Worm (Caenorhabditis elegans) whole organism, L1 larva: ENCODE data around the gene faah-4.

ENCODE experiments used
- C04F5.9 ChIP-seq: sonication (generic microtip); optimal IDR thresholded peaks from 2 replicates; lab custom pipeline; 2016; ENCODE audit warnings: missing genetic modification characterization, missing compliant biosample characterization
- C34B4.2 ChIP-seq: sonication (generic microtip); optimal IDR thresholded peaks from 2 replicates; lab custom pipeline; 2017; ENCODE audit warnings: mild to moderate bottlenecking, missing genetic modification characterization, missing compliant biosample characterization
- aha-1 ChIP-seq: fragments of 150-350 bp; optimal IDR thresholded peaks from 2 replicates; lab custom pipeline; 2014; ENCODE audit warnings: missing biosample characterization, missing genetic modification characterization
- aly-2 ChIP-seq: fragments of 150-350 bp; optimal IDR thresholded peaks from 2 replicates; lab custom pipeline; 2014; ENCODE audit warnings: missing biosample characterization, missing genetic modification characterization
- ama-1 ChIP-seq: fragments of 150-350 bp; optimal IDR thresholded peaks from 2 replicates; lab custom pipeline; 2014
- blmp-1 ChIP-seq: fragments of 150-350 bp; optimal IDR thresholded peaks from 2 replicates; lab custom pipeline; 2014; ENCODE audit warnings: missing biosample characterization, missing genetic modification characterization
- ceh-82 ChIP-seq, 3 experiments: fragments of 150-350 bp in 1 of 3; sonication (generic microtip) in 2 of 3; optimal IDR thresholded peaks; 2 replicates each; lab custom pipeline; 2014 to 2017; ENCODE audit warnings: missing biosample characterization in 3 of 3, missing genetic modification characterization in 3 of 3
- ceh-88 ChIP-seq: fragments of 200-800 bp; sonication (Bioruptor generic); IDR thresholded peaks from 2 replicates; pipeline ENCODE4 v1.3.6; 2022; ENCODE audit warnings: missing genetic modification characterization, missing compliant biosample characterization
- ceh-90 ChIP-seq: sonication (generic microtip); optimal IDR thresholded peaks from 2 replicates; lab custom pipeline; 2016; ENCODE audit warnings: missing genetic modification characterization, missing compliant biosample characterization
- ces-1 ChIP-seq: fragments of 150-350 bp; optimal IDR thresholded peaks from 2 replicates; lab custom pipeline; 2014; ENCODE audit warnings: missing biosample characterization, missing genetic modification reagents, missing genetic modification characterization
- dpl-1 ChIP-seq, 3 experiments: fragments of 150-350 bp in 2 of 3; sonication (generic microtip) in 1 of 3; optimal IDR thresholded peaks; 2 replicates each; lab custom pipeline; 2014 to 2017; ENCODE audit warnings: missing biosample characterization in 3 of 3, missing genetic modification characterization in 3 of 3, missing genetic modification reagents in 3 of 3
- efl-1 ChIP-seq, 4 experiments: fragments of 150-350 bp; optimal IDR thresholded peaks in 3 of 4; peaks in 1 of 4; 1 replicate in 1 of 4; 2 replicates in 3 of 4; lab custom pipeline; 2014; ENCODE audit warnings: missing biosample characterization in 2 of 4, missing genetic modification characterization in 2 of 4, missing genetic modification reagents in 2 of 4
- efl-3 ChIP-seq: fragments of 200-800 bp; sonication (Bioruptor generic); optimal IDR thresholded peaks from 2 replicates; lab custom pipeline; 2018; ENCODE audit warnings: mild to moderate bottlenecking, missing genetic modification characterization, missing compliant biosample characterization
- egl-13 ChIP-seq: sonication (generic microtip); optimal IDR thresholded peaks from 2 replicates; lab custom pipeline; 2016; ENCODE audit warnings: missing genotype, missing genetic modification reagents, missing genetic modification characterization, missing compliant biosample characterization
- egl-27 ChIP-seq, 2 experiments: fragments of 150-350 bp in 1 of 2; sonication (generic microtip); optimal IDR thresholded peaks; 3 replicates each; lab custom pipeline; 2017 to 2018; ENCODE audit warnings: missing biosample characterization in 2 of 2, missing genetic modification characterization in 2 of 2, missing genetic modification reagents in 2 of 2
- fkh-10 ChIP-seq: sonication (generic microtip); optimal IDR thresholded peaks from 2 replicates; lab custom pipeline; 2017; ENCODE audit warnings: missing biosample characterization, missing genetic modification reagents, missing genetic modification characterization
- fkh-8 ChIP-seq: sonication (generic microtip); optimal IDR thresholded peaks from 2 replicates; lab custom pipeline; 2016; ENCODE audit warnings: mild to moderate bottlenecking, missing genetic modification characterization, missing compliant biosample characterization
- fos-1 ChIP-seq: fragments of 150-350 bp; optimal IDR thresholded peaks from 2 replicates; lab custom pipeline; 2014; ENCODE audit warnings: missing biosample characterization, missing genetic modification characterization
- grh-1 ChIP-seq: fragments of 200-800 bp; sonication (Bioruptor generic); IDR thresholded peaks from 2 replicates; pipeline ENCODE4 v1.3.6; 2022; ENCODE audit warnings: missing genetic modification reagents, missing genetic modification characterization, missing compliant biosample characterization
- hlh-17 ChIP-seq: fragments of 200-800 bp; sonication (Bioruptor generic); optimal IDR thresholded peaks from 2 replicates; lab custom pipeline; 2018; ENCODE audit warnings: missing genetic modification characterization, mild to moderate bottlenecking, missing compliant biosample characterization, moderate library complexity, borderline replicate concordance
- hpl-2 ChIP-seq: fragments of 150-350 bp; optimal IDR thresholded peaks from 2 replicates; lab custom pipeline; 2014; ENCODE audit warnings: missing biosample characterization, missing genetic modification reagents, missing genetic modification characterization
- jun-1 ChIP-seq: fragments of 150-350 bp; optimal IDR thresholded peaks from 2 replicates; lab custom pipeline; 2014; ENCODE audit warnings: missing biosample characterization, missing genetic modification reagents, missing genetic modification characterization
- lin-14 ChIP-seq: fragments of 200-800 bp; sonication (Bioruptor generic); optimal IDR thresholded peaks from 2 replicates; lab custom pipeline; 2018; ENCODE audit warnings: mild to moderate bottlenecking, missing genetic modification characterization, moderate library complexity, missing compliant biosample characterization
- lin-15B ChIP-seq: fragments of 150-350 bp; sonication (generic microtip); optimal IDR thresholded peaks from 3 replicates; lab custom pipeline; 2014; ENCODE audit warnings: missing biosample characterization, missing genetic modification characterization
- lin-35 ChIP-seq, 2 experiments: fragments of 150-350 bp; optimal IDR thresholded peaks; 2 replicates each; lab custom pipeline; 2014; ENCODE audit warnings: missing biosample characterization in 2 of 2, missing genetic modification characterization in 2 of 2, missing genetic modification reagents in 2 of 2
- lin-39 ChIP-seq: fragments of 150-350 bp; optimal IDR thresholded peaks from 2 replicates; lab custom pipeline; 2014; ENCODE audit warnings: missing biosample characterization, missing genetic modification reagents, missing genetic modification characterization
- lir-3 ChIP-seq: sonication (generic microtip); optimal IDR thresholded peaks from 2 replicates; lab custom pipeline; 2016; ENCODE audit warnings: mild to moderate bottlenecking, missing genetic modification characterization, moderate library complexity, missing compliant biosample characterization; ENCODE audit not compliant: poor library complexity
- lsy-2 ChIP-seq, 2 experiments: fragments of 150-350 bp; optimal IDR thresholded peaks; 2 replicates each; lab custom pipeline; 2014; ENCODE audit warnings: missing biosample characterization in 2 of 2, missing genetic modification characterization in 2 of 2
- mdl-1 ChIP-seq, 2 experiments: fragments of 150-350 bp; optimal IDR thresholded peaks; 2 replicates each; lab custom pipeline; 2014 to 2017; ENCODE audit warnings: missing biosample characterization in 2 of 2, missing genetic modification characterization in 2 of 2, inconsistent platforms in 1 of 2
- mep-1 ChIP-seq: fragments of 150-350 bp; optimal IDR thresholded peaks from 2 replicates; lab custom pipeline; 2014; ENCODE audit warnings: missing biosample characterization, missing genetic modification characterization
- nhr-11 ChIP-seq: fragments of 150-350 bp; optimal IDR thresholded peaks from 2 replicates; lab custom pipeline; 2014; ENCODE audit warnings: missing biosample characterization, missing genetic modification characterization
- nhr-12 ChIP-seq: sonication (generic microtip); optimal IDR thresholded peaks from 2 replicates; lab custom pipeline; 2017; ENCODE audit warnings: missing biosample characterization, missing genetic modification characterization
- nhr-19 ChIP-seq: fragments of 200-800 bp; sonication (Bioruptor generic); conservative IDR thresholded peaks from 2 replicates; pipeline ENCODE4 v1.3.6; 2022; ENCODE audit warnings: missing genetic modification characterization, missing compliant biosample characterization
- nhr-20 ChIP-seq: sonication (generic microtip); optimal IDR thresholded peaks from 2 replicates; lab custom pipeline; 2016; ENCODE audit warnings: mild to moderate bottlenecking, missing genetic modification characterization, missing compliant biosample characterization
- nhr-28 ChIP-seq: fragments of 150-350 bp; optimal IDR thresholded peaks from 2 replicates; lab custom pipeline; 2014; ENCODE audit warnings: missing biosample characterization, missing genetic modification characterization
- nhr-76 ChIP-seq: sonication (generic microtip); optimal IDR thresholded peaks from 2 replicates; lab custom pipeline; 2017; ENCODE audit warnings: missing biosample characterization, missing genetic modification characterization
- nhr-84 ChIP-seq: sonication (generic microtip); optimal IDR thresholded peaks from 2 replicates; lab custom pipeline; 2017; ENCODE audit warnings: missing biosample characterization, missing genetic modification characterization
- nhr-85 ChIP-seq: sonication (generic microtip); peaks from one replicate; lab custom pipeline; 2016; ENCODE audit warnings: missing genetic modification characterization, inconsistent platforms, missing compliant biosample characterization
- pag-3 ChIP-seq: sonication (generic microtip); optimal IDR thresholded peaks from 2 replicates; lab custom pipeline; 2017; ENCODE audit warnings: missing genetic modification characterization, mild to moderate bottlenecking, missing compliant biosample characterization, antibody characterized with exemption, borderline replicate concordance; ENCODE audit not compliant: insufficient read depth
- pax-3 ChIP-seq: fragments of 200-800 bp; sonication (Bioruptor generic); optimal IDR thresholded peaks from 2 replicates; lab custom pipeline; 2018; ENCODE audit warnings: mild to moderate bottlenecking, missing genetic modification characterization, moderate library complexity, missing compliant biosample characterization
- skn-1 ChIP-seq: fragments of 150-350 bp; optimal IDR thresholded peaks from 2 replicates; lab custom pipeline; 2014; ENCODE audit warnings: missing biosample characterization, missing genetic modification characterization
- snpc-4 ChIP-seq: fragments of 150-350 bp; optimal IDR thresholded peaks from 2 replicates; lab custom pipeline; 2014; ENCODE audit warnings: missing biosample characterization, missing genetic modification characterization
- snu-23 ChIP-seq: sonication (generic microtip); optimal IDR thresholded peaks from 2 replicates; lab custom pipeline; 2016; ENCODE audit warnings: missing genetic modification characterization, missing compliant biosample characterization
- swsn-7 ChIP-seq: sonication (generic microtip); optimal IDR thresholded peaks from 2 replicates; lab custom pipeline; 2016; ENCODE audit warnings: missing genetic modification characterization, missing compliant biosample characterization
- tlp-1 ChIP-seq: fragments of 150-350 bp; optimal IDR thresholded peaks from 2 replicates; lab custom pipeline; 2014; ENCODE audit warnings: missing biosample characterization, missing genetic modification characterization
- unc-30 ChIP-seq: sonication (generic microtip); optimal IDR thresholded peaks from 2 replicates; lab custom pipeline; 2017; ENCODE audit warnings: missing biosample characterization, missing genetic modification characterization
- unc-62 ChIP-seq: fragments of 150-350 bp; optimal IDR thresholded peaks from 2 replicates; lab custom pipeline; 2014; ENCODE audit warnings: missing biosample characterization, missing genetic modification reagents, missing genetic modification characterization
- unc-86 ChIP-seq: sonication (generic microtip); optimal IDR thresholded peaks from 2 replicates; lab custom pipeline; 2016; ENCODE audit warnings: missing genetic modification characterization, missing compliant biosample characterization
- unc-98 ChIP-seq: fragments of 200-800 bp; sonication (Bioruptor generic); IDR thresholded peaks from 2 replicates; pipeline ENCODE4 v1.3.6; 2022; ENCODE audit warnings: missing genetic modification characterization, missing compliant biosample characterization
- vab-15 ChIP-seq: sonication (generic microtip); optimal IDR thresholded peaks from 2 replicates; lab custom pipeline; 2017; ENCODE audit warnings: missing genotype, mild to moderate bottlenecking, missing genetic modification characterization, missing compliant biosample characterization
- zip-4 ChIP-seq: fragments of 200-800 bp; sonication (Bioruptor generic); optimal IDR thresholded peaks from 2 replicates; lab custom pipeline; 2018; ENCODE audit warnings: mild to moderate bottlenecking, missing genetic modification characterization, moderate library complexity, missing compliant biosample characterization
- ztf-11 ChIP-seq, 2 experiments: sonication (generic microtip); optimal IDR thresholded peaks; 2 replicates each; lab custom pipeline; 2016 to 2017; ENCODE audit warnings: missing genetic modification characterization in 2 of 2, missing biosample characterization in 1 of 2, missing compliant biosample characterization in 1 of 2
- ztf-4 ChIP-seq: fragments of 150-350 bp; optimal IDR thresholded peaks from 2 replicates; lab custom pipeline; 2014; ENCODE audit warnings: missing biosample characterization, missing genetic modification characterization

faah-4 gene

DNA sequence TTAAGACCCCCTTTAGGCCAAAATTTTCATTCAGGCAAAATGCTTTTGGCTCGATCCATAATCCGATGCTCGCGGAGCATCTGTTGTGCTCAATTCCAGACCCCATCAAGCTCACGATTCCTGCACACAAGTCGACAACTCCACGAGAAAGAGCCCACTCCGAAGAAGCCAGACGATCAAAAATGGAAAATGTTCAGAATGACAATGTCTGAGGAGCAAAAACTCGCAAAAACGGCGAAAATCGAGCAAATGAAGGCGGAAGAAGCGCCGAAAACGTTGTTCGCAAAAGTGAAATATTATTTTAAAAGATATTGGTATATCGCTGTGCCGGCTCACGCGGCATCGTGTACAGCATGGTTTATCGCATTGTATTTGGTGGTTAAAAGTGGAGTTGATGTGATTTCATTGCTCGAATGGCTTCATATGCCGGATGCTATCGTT is 12.0 kb upstream of the faah-4 start, which contains the start of gene Y56A3A.22 (continued):
- TF ChIP-seq fos-1 (tag; lab: Kevin White, UChicago) = no peak
- TF ChIP-seq nhr-19 = no peak
- peak; percentile 14 for TF ChIP-seq snu-23 (GFP tag; lab: Kevin White, UChicago)
- TF ChIP-seq tlp-1 (tag; lab: Kevin White, UChicago) = no peak
- peak; percentile 43 for TF ChIP-seq hlh-17 (GFP tag; lab: Kevin White, UChicago)
- TF ChIP-seq fkh-8 (tag; lab: Kevin White, UChicago) = no peak
- TF ChIP-seq lin-14 (GFP tag; lab: Kevin White, UChicago) = no peak
- TF ChIP-seq nhr-11 (tag; lab: Kevin White, UChicago) = no peak
- no peak for TF ChIP-seq vab-15
- TF ChIP-seq ceh-82 (tag; optimal IDR thresholded peaks at IDR 0.05; lab: Kevin White, UChicago) = no peak
- TF ChIP-seq grh-1 (GFP tag; lab: Robert Waterston, UW) = peak; percentile 25
- no peak for TF ChIP-seq nhr-28
- no peak for TF ChIP-seq nhr-84 (tag; lab: Kevin White, UChicago)
- TF ChIP-seq aha-1 (tag; lab: Kevin White, UChicago) = no peak
- TF ChIP-seq lin-15B = no peak
- TF ChIP-seq snpc-4 (tag; lab: Kevin White, UChicago) = no peak
- peak; percentile 80 for TF ChIP-seq ztf-4
- TF ChIP-seq ces-1 (GFP tag; lab: Kevin White, UChicago) = no peak
- TF ChIP-seq efl-3 (GFP tag; lab: Kevin White, UChicago) = no peak
- no peak for TF ChIP-seq egl-27 (tag; optimal IDR thresholded peaks at IDR 0.05; lab: Kevin White, UChicago)
- TF ChIP-seq ceh-90 (tag; lab: Kevin White, UChicago) = no peak
- no peak for TF ChIP-seq blmp-1 (tag; lab: Kevin White, UChicago)
- TF ChIP-seq efl-1 (optimal IDR thresholded peaks at IDR 0.05; lab: Kevin White, UChicago) = peak; percentile 7 to 18
- TF ChIP-seq efl-1 (GFP tag; optimal IDR thresholded peaks at IDR 0.05 in 1 of 2; lab: Kevin White, UChicago) = peak in 1 of 2 experiments; percentile 91
- TF ChIP-seq ztf-11 (tag; optimal IDR thresholded peaks at IDR 0.05; lab: Kevin White, UChicago) = no peak
- TF ChIP-seq nhr-12 (tag; lab: Kevin White, UChicago) = no peak
- TF ChIP-seq nhr-85 (tag; lab: Kevin White, UChicago) = no peak
- no peak for TF ChIP-seq nhr-76 (tag; lab: Kevin White, UChicago)
- TF ChIP-seq lir-3 (tag; lab: Kevin White, UChicago) = no peak
- no peak for TF ChIP-seq swsn-7 (tag; lab: Kevin White, UChicago)
- TF ChIP-seq unc-62 (GFP tag; lab: Kevin White, UChicago) = no peak
- TF ChIP-seq dpl-1 (GFP tag; optimal IDR thresholded peaks at IDR 0.05; lab: Kevin White, UChicago) = no peak
- TF ChIP-seq unc-98 (GFP tag; lab: Robert Waterston, UW) = no peak
- TF ChIP-seq fkh-10 (GFP tag; lab: Kevin White, UChicago) = no peak
- TF ChIP-seq skn-1 (tag; lab: Kevin White, UChicago) = no peak
- no peak for TF ChIP-seq unc-86 (tag; lab: Kevin White, UChicago)
- peak in 1 of 2 experiments; percentile 7 for TF ChIP-seq lsy-2 (tag; optimal IDR thresholded peaks at IDR 0.05; lab: Kevin White, UChicago)
- TF ChIP-seq aly-2 = peak; percentile 70
- TF ChIP-seq ceh-88 = no peak
- peak in 1 of 2 experiments; percentile 29 for TF ChIP-seq lin-35 (GFP tag; optimal IDR thresholded peaks at IDR 0.05; lab: Kevin White, UChicago)
- no peak for TF ChIP-seq hpl-2 (GFP tag; lab: Kevin White, UChicago)
- no peak for TF ChIP-seq C04F5.9 (tag; lab: Kevin White, UChicago)
- no peak for TF ChIP-seq pag-3 (tag; lab: Kevin White, UChicago)
- TF ChIP-seq jun-1 = no peak
- TF ChIP-seq ama-1 = peak; percentile 86
- no peak for TF ChIP-seq egl-13 (tag; lab: Kevin White, UChicago)
- peak; percentile 27 for TF ChIP-seq zip-4 (GFP tag; lab: Kevin White, UChicago)
- peak; percentile 33 for TF ChIP-seq pax-3 (tag; lab: Kevin White, UChicago)
- TF ChIP-seq lin-39 (tag; lab: Kevin White, UChicago) = no peak
- TF ChIP-seq nhr-20 = no peak
- TF ChIP-seq C34B4.2 (tag; lab: Kevin White, UChicago) = no peak
- TF ChIP-seq mdl-1 (tag; optimal IDR thresholded peaks at IDR 0.05; lab: Kevin White, UChicago) = no peak
- TF ChIP-seq unc-30 (tag; lab: Kevin White, UChicago) = no peak
- no peak for TF ChIP-seq mep-1
